Worm (Caenorhabditis elegans) whole organism, late embryonic: ENCODE results near the gene srz-79.

Experiments used
- C38D4.7 ChIP-seq: fragments of 200-800 bp; sonication (Bioruptor generic); optimal IDR thresholded peaks from 2 replicates; lab custom pipeline; 2018; ENCODE audit warnings: mild to moderate bottlenecking, missing genetic modification characterization, moderate library complexity, missing compliant biosample characterization
- K02D7.2 ChIP-seq: sonication (generic microtip); optimal IDR thresholded peaks from 2 replicates; lab custom pipeline; 2017; ENCODE audit warnings: mild to moderate bottlenecking, missing genetic modification characterization, missing compliant biosample characterization
- T23F11.4 ChIP-seq: fragments of 200-800 bp; sonication (Bioruptor generic); optimal IDR thresholded peaks from 2 replicates; lab custom pipeline; 2018; ENCODE audit warnings: mild to moderate bottlenecking, missing genetic modification characterization, missing compliant biosample characterization
- Y22D7AL.16 ChIP-seq: sonication (generic microtip); optimal IDR thresholded peaks from 2 replicates; lab custom pipeline; 2016; ENCODE audit warnings: missing genetic modification characterization, missing compliant biosample characterization
- ama-1 ChIP-seq: fragments of 150-350 bp; optimal IDR thresholded peaks from 2 replicates; lab custom pipeline; 2014
- ceh-19 ChIP-seq: fragments of 200-800 bp; sonication (Bioruptor generic); optimal IDR thresholded peaks from 2 replicates; lab custom pipeline; 2018; ENCODE audit warnings: mild to moderate bottlenecking, missing genetic modification characterization, missing compliant biosample characterization
- ceh-2 ChIP-seq: sonication (generic microtip); optimal IDR thresholded peaks from 2 replicates; lab custom pipeline; 2016; ENCODE audit warnings: missing genotype, missing genetic modification characterization, missing compliant biosample characterization
- ceh-22 ChIP-seq: sonication (generic microtip); optimal IDR thresholded peaks from 2 replicates; lab custom pipeline; 2017; ENCODE audit warnings: missing biosample characterization, missing genetic modification characterization
- ceh-48 ChIP-seq: sonication (generic microtip); optimal IDR thresholded peaks from 2 replicates; lab custom pipeline; 2016; ENCODE audit warnings: missing genetic modification characterization, inconsistent platforms, missing compliant biosample characterization
- ceh-6 ChIP-seq: fragments of 200-800 bp; sonication (Bioruptor generic); optimal IDR thresholded peaks from 2 replicates; lab custom pipeline; 2018; ENCODE audit warnings: mild to moderate bottlenecking, missing genetic modification characterization, missing compliant biosample characterization
- dve-1 ChIP-seq: sonication (generic microtip); optimal IDR thresholded peaks from 2 replicates; lab custom pipeline; 2017; ENCODE audit warnings: antibody characterized with exemption, mild to moderate bottlenecking, missing genetic modification characterization, missing compliant biosample characterization
- elt-2 ChIP-seq: sonication (generic microtip); optimal IDR thresholded peaks from 2 replicates; lab custom pipeline; 2016; ENCODE audit warnings: missing genetic modification reagents, missing genetic modification characterization, missing compliant biosample characterization
- ets-4 ChIP-seq: sonication (generic microtip); optimal IDR thresholded peaks from 2 replicates; lab custom pipeline; 2016; ENCODE audit warnings: missing genetic modification characterization, missing compliant biosample characterization
- fax-1 ChIP-seq: sonication (generic microtip); optimal IDR thresholded peaks from 2 replicates; lab custom pipeline; 2016; ENCODE audit warnings: missing genotype, missing genetic modification characterization, missing compliant biosample characterization
- fkh-10 ChIP-seq: fragments of 150-350 bp; optimal IDR thresholded peaks from 2 replicates; lab custom pipeline; 2014; ENCODE audit warnings: missing biosample characterization, missing genetic modification reagents, missing genetic modification characterization
- hlh-30 ChIP-seq: sonication (generic microtip); optimal IDR thresholded peaks from 2 replicates; lab custom pipeline; 2017; ENCODE audit warnings: antibody characterized with exemption, missing genetic modification characterization, missing compliant biosample characterization; ENCODE audit not compliant: insufficient read depth
- lim-6 ChIP-seq: sonication (generic microtip); optimal IDR thresholded peaks from 2 replicates; lab custom pipeline; 2016; ENCODE audit warnings: missing genetic modification characterization, missing compliant biosample characterization
- lin-11 ChIP-seq: fragments of 200-800 bp; sonication (Bioruptor generic); optimal IDR thresholded peaks from 2 replicates; lab custom pipeline; 2018; ENCODE audit warnings: mild to moderate bottlenecking, missing genetic modification characterization, missing compliant biosample characterization
- nhr-11 ChIP-seq: fragments of 150-350 bp; optimal IDR thresholded peaks from 2 replicates; lab custom pipeline; 2014; ENCODE audit warnings: missing biosample characterization, missing genetic modification characterization
- nhr-232 ChIP-seq: sonication (generic microtip); optimal IDR thresholded peaks from 2 replicates; lab custom pipeline; 2016; ENCODE audit warnings: missing genetic modification characterization, missing compliant biosample characterization
- npax-4 ChIP-seq: sonication (generic microtip); optimal IDR thresholded peaks from 2 replicates; lab custom pipeline; 2016; ENCODE audit warnings: missing genetic modification characterization, missing compliant biosample characterization
- odd-2 ChIP-seq: sonication (generic microtip); optimal IDR thresholded peaks from 2 replicates; lab custom pipeline; 2017; ENCODE audit warnings: antibody characterized with exemption, mild to moderate bottlenecking, missing genetic modification characterization, missing compliant biosample characterization
- pat-9 ChIP-seq: fragments of 200-800 bp; sonication (Bioruptor generic); optimal IDR thresholded peaks from 2 replicates; lab custom pipeline; 2018; ENCODE audit warnings: mild to moderate bottlenecking, missing genetic modification characterization, moderate library complexity, missing compliant biosample characterization
- pha-4 ChIP-seq: fragments of 150-350 bp; optimal IDR thresholded peaks from 2 replicates; lab custom pipeline; 2018; ENCODE audit warnings: missing biosample characterization, missing genetic modification reagents, missing genetic modification characterization
- pros-1 ChIP-seq: fragments of 150-350 bp; optimal IDR thresholded peaks from 2 replicates; lab custom pipeline; 2014; ENCODE audit warnings: missing biosample characterization, missing genetic modification reagents, missing genetic modification characterization
- ref-2 ChIP-seq: sonication (generic microtip); optimal IDR thresholded peaks from 2 replicates; lab custom pipeline; 2016; ENCODE audit warnings: missing genetic modification characterization, missing compliant biosample characterization
- rnt-1 ChIP-seq: sonication (generic microtip); optimal IDR thresholded peaks from 2 replicates; lab custom pipeline; 2016; ENCODE audit warnings: missing genetic modification characterization, missing compliant biosample characterization
- sdc-2 ChIP-seq: sonication (generic microtip); optimal IDR thresholded peaks from 2 replicates; lab custom pipeline; 2016; ENCODE audit warnings: missing genotype, missing genetic modification characterization, missing compliant biosample characterization
- sox-4 ChIP-seq: sonication (generic microtip); optimal IDR thresholded peaks from 2 replicates; lab custom pipeline; 2017; ENCODE audit warnings: mild to moderate bottlenecking, missing genetic modification characterization, inconsistent platforms, missing compliant biosample characterization
- syd-9 ChIP-seq: sonication (generic microtip); optimal IDR thresholded peaks from 2 replicates; lab custom pipeline; 2016; ENCODE audit warnings: mild to moderate bottlenecking, missing genetic modification characterization, moderate library complexity, missing compliant biosample characterization
- tbx-2 ChIP-seq: sonication (generic microtip); optimal IDR thresholded peaks from 2 replicates; lab custom pipeline; 2016; ENCODE audit warnings: missing genetic modification characterization, missing compliant biosample characterization
- unc-3 ChIP-seq, 2 experiments: fragments of 200-800 bp in 1 of 2; sonication (Bioruptor generic) in 1 of 2; sonication (generic microtip) in 1 of 2; conservative IDR thresholded peaks in 1 of 2; optimal IDR thresholded peaks in 1 of 2; 2 replicates each; pipeline versions ENCODE4 v1.3.6 to Lab custom; 2016 to 2022; ENCODE audit warnings: missing compliant biosample characterization in 2 of 2, missing genetic modification characterization in 2 of 2, missing genetic modification reagents in 1 of 2
- unc-55 ChIP-seq: sonication (generic microtip); optimal IDR thresholded peaks from 2 replicates; lab custom pipeline; 2017; ENCODE audit warnings: missing biosample characterization, missing genetic modification reagents, missing genetic modification characterization
- unc-86 ChIP-seq: sonication (generic microtip); optimal IDR thresholded peaks from 2 replicates; lab custom pipeline; 2016; ENCODE audit warnings: missing genetic modification characterization, missing compliant biosample characterization
- ztf-16 ChIP-seq: sonication (generic microtip); optimal IDR thresholded peaks from 2 replicates; lab custom pipeline; 2017; ENCODE audit warnings: missing genetic modification characterization, missing compliant biosample characterization

srz-79 gene

DNA sequence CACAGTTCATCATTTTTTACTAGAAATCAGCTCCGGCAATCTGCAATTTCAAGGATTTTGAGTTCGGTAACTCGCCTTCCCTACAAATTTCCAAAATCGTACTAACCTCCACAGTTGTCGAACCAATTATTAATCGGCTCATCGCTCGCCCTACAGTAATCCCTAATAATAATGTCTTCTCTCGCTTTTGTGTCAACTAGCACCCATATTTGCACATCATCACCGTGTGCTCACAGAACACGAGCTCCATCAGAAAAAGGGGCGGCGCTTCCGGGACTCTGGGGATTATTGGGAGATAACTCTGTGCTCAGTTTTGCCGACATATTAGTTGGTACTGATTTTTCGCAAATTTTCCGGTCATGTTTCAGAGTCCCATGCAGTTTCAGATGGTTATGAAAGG lies 4.5 kb downstream of the srz-79 start, which contains the start of gene ceh-53:
TSS of gene ceh-53 (plus strand) at position 301 of the 400 bp plus-strand sequence.
- TF ChIP-seq ceh-19 (GFP tag; lab: Kevin White, UChicago) (no peak), npax-4 (tag; lab: Kevin White, UChicago) (no peak), lin-11 (tag; lab: Kevin White, UChicago) (no peak), nhr-232 (tag; lab: Kevin White, UChicago) (no peak), ztf-16 (tag; lab: Kevin White, UChicago) (no peak), odd-2 (tag; lab: Kevin White, UChicago) (no peak), ceh-2 (tag; lab: Kevin White, UChicago) (no peak), pros-1 (no peak), C38D4.7 (no peak), dve-1 (no peak)

DNA sequence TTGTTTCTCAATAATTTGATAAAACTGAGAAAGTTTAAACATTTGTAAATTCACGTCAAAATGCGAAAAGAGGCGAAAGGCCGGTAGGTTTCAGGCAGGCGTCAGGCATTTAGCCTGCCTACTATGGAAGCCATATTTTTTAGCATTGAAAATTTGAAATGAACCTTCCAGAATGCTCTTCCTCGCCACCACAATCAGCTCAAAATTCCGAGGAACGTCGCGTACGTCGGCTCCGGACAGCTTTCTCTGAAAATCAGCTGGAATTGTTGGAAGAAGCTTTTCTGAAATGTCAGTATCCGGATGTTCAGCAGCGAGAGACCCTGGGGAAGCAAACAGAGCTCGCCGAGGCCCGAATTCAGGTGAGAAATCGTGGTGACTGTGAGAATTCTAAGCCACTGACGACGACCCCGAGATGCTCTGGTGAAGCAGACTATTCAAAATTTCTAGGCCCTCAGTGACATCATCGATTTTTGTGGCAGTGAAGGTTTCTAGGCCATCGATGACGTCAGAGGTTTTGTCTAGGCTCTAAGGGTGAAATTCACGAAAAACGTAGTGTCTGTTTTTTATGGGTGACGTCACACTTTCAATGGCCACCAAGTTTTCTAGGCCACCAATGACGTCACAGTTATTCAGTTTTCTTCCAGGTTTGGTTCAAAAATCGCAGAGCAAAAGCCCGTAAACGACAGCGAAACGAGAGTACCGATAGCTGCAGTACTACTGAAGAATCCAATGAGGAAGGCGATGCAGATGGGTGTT lies 8.7 kb downstream of the srz-79 start:
- TF ChIP-seq pha-4 (tag; lab: Kevin White, UChicago) (no peak), unc-86 (no peak), ceh-22 (no peak), ama-1 (lab: Kevin White, UChicago) (no peak)

DNA sequence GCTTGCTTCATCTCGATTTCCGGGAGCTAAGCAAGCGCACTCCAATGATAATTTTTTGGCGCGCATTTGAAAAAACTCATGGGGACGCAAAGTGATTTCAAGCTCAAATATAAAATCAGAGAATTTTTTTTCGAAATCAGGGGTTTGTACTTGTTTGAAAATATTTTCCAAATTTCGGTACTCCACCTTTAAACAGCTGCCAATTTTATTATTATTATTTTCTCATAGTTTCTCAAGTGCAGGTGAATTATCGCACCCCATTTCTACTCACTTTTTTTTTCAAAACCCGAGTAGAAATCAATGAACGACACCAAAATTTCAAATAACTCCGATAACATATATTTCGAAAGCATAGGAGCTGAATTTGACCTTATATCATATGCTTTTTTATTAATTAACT lies 10.7 kb downstream of the srz-79 start, which contains the start of gene srz-83:
TSS of gene srz-83 (plus strand) at position 301 of the 400 bp plus-strand sequence.
- TF ChIP-seq T23F11.4 (GFP tag; lab: Kevin White, UChicago): no peak
- no peak for TF ChIP-seq pha-4 (tag; lab: Kevin White, UChicago)
- no peak for TF ChIP-seq ref-2
- no peak for TF ChIP-seq unc-3 (GFP tag; conservative IDR thresholded peaks at IDR 0.05; lab: Robert Waterston, UW)
- no peak for TF ChIP-seq unc-3 (tag; optimal IDR thresholded peaks at IDR 0.05; lab: Kevin White, UChicago)
- no peak for TF ChIP-seq ztf-16 (tag; lab: Kevin White, UChicago)
- no peak for TF ChIP-seq ets-4 (tag; lab: Kevin White, UChicago)
- TF ChIP-seq fkh-10 (GFP tag; lab: Kevin White, UChicago): no peak
- TF ChIP-seq unc-55 (GFP tag; lab: Kevin White, UChicago): no peak
- no peak for TF ChIP-seq fax-1
- TF ChIP-seq dve-1: no peak
- TF ChIP-seq ceh-6: no peak
- TF ChIP-seq K02D7.2 (tag; lab: Kevin White, UChicago): no peak
- no peak for TF ChIP-seq ceh-48 (tag; lab: Kevin White, UChicago)
- no peak for TF ChIP-seq ceh-19 (GFP tag; lab: Kevin White, UChicago)
- TF ChIP-seq sdc-2: no peak
- no peak for TF ChIP-seq rnt-1
- TF ChIP-seq lim-6 (tag; lab: Kevin White, UChicago): no peak
- TF ChIP-seq ceh-2 (tag; lab: Kevin White, UChicago): no peak
- TF ChIP-seq lin-11 (tag; lab: Kevin White, UChicago): no peak
- TF ChIP-seq ama-1 (lab: Kevin White, UChicago): no peak

DNA sequence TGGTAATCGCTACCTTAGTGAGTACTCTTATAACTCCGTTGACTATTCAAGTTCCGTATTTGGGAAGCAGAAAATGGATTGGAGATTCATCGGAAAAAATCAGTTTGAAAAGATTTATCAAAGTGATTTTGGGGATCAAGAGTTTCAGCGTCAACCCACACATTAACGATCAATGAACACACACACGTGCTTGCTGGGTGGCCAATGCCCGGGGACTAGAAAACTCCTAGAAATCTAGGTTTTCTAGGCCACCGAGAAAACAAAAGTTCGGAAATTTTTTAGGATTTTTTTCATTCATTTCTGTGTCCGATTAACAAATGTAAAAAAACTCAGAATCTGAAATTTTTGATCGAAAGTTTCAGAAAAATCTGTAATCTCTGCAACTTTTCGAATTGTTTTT lies 12.5 kb downstream of the srz-79 start:
- no peak for TF ChIP-seq pat-9 (tag; lab: Kevin White, UChicago)
- no peak for TF ChIP-seq sox-4 (tag; lab: Kevin White, UChicago)
- TF ChIP-seq ama-1 (lab: Kevin White, UChicago): peak; percentile 40
- TF ChIP-seq ref-2: no peak

DNA sequence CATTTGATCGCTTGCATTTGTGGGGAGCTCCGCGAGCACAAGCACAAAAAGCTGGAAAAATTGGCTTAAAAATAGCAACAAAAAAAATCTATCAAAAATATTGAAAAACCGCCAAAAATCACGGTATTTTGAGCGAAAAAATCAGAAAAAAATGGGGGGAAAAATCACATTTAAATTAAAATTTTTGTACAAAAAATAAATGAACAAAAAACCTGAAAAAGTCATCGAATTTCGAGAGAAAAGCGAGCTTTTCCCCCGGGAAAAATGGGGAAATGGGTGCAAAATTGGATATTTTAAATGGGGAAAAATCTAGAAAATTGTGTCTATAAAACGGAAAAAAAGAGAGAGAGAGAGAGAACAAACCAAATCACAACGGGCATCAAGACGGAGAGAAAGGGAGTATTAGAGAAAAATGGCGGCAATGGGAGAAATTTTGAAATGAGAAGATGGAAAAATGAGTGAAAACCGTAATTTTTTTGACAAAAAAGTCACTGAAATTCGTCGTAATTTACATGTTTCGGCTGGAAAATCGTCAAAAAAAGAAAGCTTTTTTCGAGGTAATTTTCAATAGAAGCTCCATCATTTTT lies 16.2 kb downstream of the srz-79 start, which contains the start of gene ced-10:
TSS of gene ced-10 (minus strand) at position 51 of the 587 bp plus-strand sequence.
- TF ChIP-seq tbx-2 (tag; lab: Kevin White, UChicago): no peak
- TF ChIP-seq elt-2 (tag; lab: Kevin White, UChicago): no peak
- no peak for TF ChIP-seq syd-9 (tag; lab: Kevin White, UChicago)
- no peak for TF ChIP-seq nhr-11 (tag; lab: Kevin White, UChicago)
- TF ChIP-seq Y22D7AL.16 (tag; lab: Kevin White, UChicago): no peak
- no peak for TF ChIP-seq sdc-2
- no peak for TF ChIP-seq hlh-30 (tag; lab: Kevin White, UChicago)
